Fruit fly (Drosophila melanogaster): ENCODE measurements around the gene Vha16-3.

Gene Vha16-3

dm6 chr3L:11472991-11473390 is at the start of gene Vha16-3:
Vha16-3 (plus strand) TSS chr3L:11473291.
- TF ChIP-seq usp (GFP tag; optimal IDR thresholded peaks at IDR 0.05), result no peak
- TF ChIP-seq EcR (GFP tag; optimal IDR thresholded peaks at IDR 0.05), result no peak
- TF ChIP-seq psq (optimal IDR thresholded peaks at IDR 0.05), result no peak
- no peak for TF ChIP-seq pan (optimal IDR thresholded peaks at IDR 0.05)
- no peak for TF ChIP-seq CG8478 (optimal IDR thresholded peaks at IDR 0.05)
- TF ChIP-seq Dll (optimal IDR thresholded peaks at IDR 0.05), result no peak

dm6 chr3L:11424858-11425257 is 48.2 kb upstream of the Vha16-3 start, which contains the start of gene CG7560:
CG7560 (plus strand) TSS chr3L:11425158.
- TF ChIP-seq Dll (optimal IDR thresholded peaks at IDR 0.05) (no peak), EcR (GFP tag; optimal IDR thresholded peaks at IDR 0.05) (no peak), psq (optimal IDR thresholded peaks at IDR 0.05) (no peak), pan (optimal IDR thresholded peaks at IDR 0.05) (no peak), usp (GFP tag; optimal IDR thresholded peaks at IDR 0.05) (no peak), CG8478 (optimal IDR thresholded peaks at IDR 0.05) (no peak)

- TF ChIP-seq pan (optimal IDR thresholded peaks at IDR 0.05), result no peak
These were observed 44.7 kb upstream of the Vha16-3 start for dm6 chr3L:11428390-11428789.

dm6 chr3L:11429695-11430094 is 43.4 kb upstream of the Vha16-3 start:
- TF ChIP-seq Dll (optimal IDR thresholded peaks at IDR 0.05) (no peak), psq (optimal IDR thresholded peaks at IDR 0.05) (no peak), pan (optimal IDR thresholded peaks at IDR 0.05) (no peak), usp (GFP tag; optimal IDR thresholded peaks at IDR 0.05) (no peak), CG8478 (optimal IDR thresholded peaks at IDR 0.05) (no peak), EcR (GFP tag; optimal IDR thresholded peaks at IDR 0.05) (no peak)

- no peak for TF ChIP-seq usp (GFP tag; optimal IDR thresholded peaks at IDR 0.05)
- no peak for TF ChIP-seq psq (optimal IDR thresholded peaks at IDR 0.05)
- no peak for TF ChIP-seq Dll (optimal IDR thresholded peaks at IDR 0.05)
- no peak for TF ChIP-seq CG8478 (optimal IDR thresholded peaks at IDR 0.05)
- TF ChIP-seq pan (optimal IDR thresholded peaks at IDR 0.05), result no peak
- no peak for TF ChIP-seq EcR (GFP tag; optimal IDR thresholded peaks at IDR 0.05)
These were observed 41.7 kb upstream of the Vha16-3 start for dm6 chr3L:11431251-11431925.

- TF ChIP-seq usp (GFP tag; optimal IDR thresholded peaks at IDR 0.05), result no peak
- no peak for TF ChIP-seq Dll (optimal IDR thresholded peaks at IDR 0.05)
- no peak for TF ChIP-seq pan (optimal IDR thresholded peaks at IDR 0.05)
- no peak for TF ChIP-seq CG8478 (optimal IDR thresholded peaks at IDR 0.05)
These were observed 41.2 kb upstream of the Vha16-3 start for dm6 chr3L:11431926-11432323.

- TF ChIP-seq Dll (optimal IDR thresholded peaks at IDR 0.05), result no peak
- no peak for TF ChIP-seq CG8478 (optimal IDR thresholded peaks at IDR 0.05)
- TF ChIP-seq EcR (GFP tag; optimal IDR thresholded peaks at IDR 0.05), result no peak
These were observed 40.6 kb upstream of the Vha16-3 start for dm6 chr3L:11432472-11432871.

dm6 chr3L:11433151-11433550 is 39.9 kb upstream of the Vha16-3 start:
- TF ChIP-seq usp (GFP tag; optimal IDR thresholded peaks at IDR 0.05) (no peak), CG8478 (optimal IDR thresholded peaks at IDR 0.05) (no peak), Dll (optimal IDR thresholded peaks at IDR 0.05) (no peak), pan (optimal IDR thresholded peaks at IDR 0.05) (no peak), EcR (GFP tag; optimal IDR thresholded peaks at IDR 0.05) (no peak), psq (optimal IDR thresholded peaks at IDR 0.05) (no peak)

- TF ChIP-seq Dll (optimal IDR thresholded peaks at IDR 0.05), result no peak
- no peak for TF ChIP-seq pan (optimal IDR thresholded peaks at IDR 0.05)
- no peak for TF ChIP-seq usp (GFP tag; optimal IDR thresholded peaks at IDR 0.05)
- no peak for TF ChIP-seq EcR (GFP tag; optimal IDR thresholded peaks at IDR 0.05)
- no peak for TF ChIP-seq psq (optimal IDR thresholded peaks at IDR 0.05)
- TF ChIP-seq CG8478 (optimal IDR thresholded peaks at IDR 0.05), result no peak
These were observed 39.0 kb upstream of the Vha16-3 start for dm6 chr3L:11434112-11434511.

dm6 chr3L:11435376-11435775 is 37.7 kb upstream of the Vha16-3 start, which contains the start of gene CG6149:
CG6149 (minus strand) TSS chr3L:11435476.
- TF ChIP-seq pan (optimal IDR thresholded peaks at IDR 0.05) (no peak), EcR (GFP tag; optimal IDR thresholded peaks at IDR 0.05) (no peak), psq (optimal IDR thresholded peaks at IDR 0.05) (no peak), CG8478 (optimal IDR thresholded peaks at IDR 0.05) (no peak), usp (GFP tag; optimal IDR thresholded peaks at IDR 0.05) (no peak), Dll (optimal IDR thresholded peaks at IDR 0.05) (no peak)

- TF ChIP-seq CG8478 (optimal IDR thresholded peaks at IDR 0.05), result no peak
- no peak for TF ChIP-seq pan (optimal IDR thresholded peaks at IDR 0.05)
- no peak for TF ChIP-seq Dll (optimal IDR thresholded peaks at IDR 0.05)
- TF ChIP-seq usp (GFP tag; optimal IDR thresholded peaks at IDR 0.05), result no peak
- no peak for TF ChIP-seq psq (optimal IDR thresholded peaks at IDR 0.05)
- no peak for TF ChIP-seq EcR (GFP tag; optimal IDR thresholded peaks at IDR 0.05)
These were observed 33.5 kb upstream of the Vha16-3 start for dm6 chr3L:11439570-11439969.

- TF ChIP-seq psq (optimal IDR thresholded peaks at IDR 0.05), result no peak
- no peak for TF ChIP-seq Dll (optimal IDR thresholded peaks at IDR 0.05)
- no peak for TF ChIP-seq pan (optimal IDR thresholded peaks at IDR 0.05)
- TF ChIP-seq EcR (GFP tag; optimal IDR thresholded peaks at IDR 0.05), result no peak
- TF ChIP-seq CG8478 (optimal IDR thresholded peaks at IDR 0.05), result no peak
- no peak for TF ChIP-seq usp (GFP tag; optimal IDR thresholded peaks at IDR 0.05)
These were observed 32.8 kb upstream of the Vha16-3 start for dm6 chr3L:11440258-11440657.

- TF ChIP-seq Dll (optimal IDR thresholded peaks at IDR 0.05) (no peak), CG8478 (optimal IDR thresholded peaks at IDR 0.05) (no peak), psq (optimal IDR thresholded peaks at IDR 0.05) (no peak), usp (GFP tag; optimal IDR thresholded peaks at IDR 0.05) (no peak), pan (optimal IDR thresholded peaks at IDR 0.05) (no peak), EcR (GFP tag; optimal IDR thresholded peaks at IDR 0.05) (no peak)
These were observed 32.3 kb upstream of the Vha16-3 start for dm6 chr3L:11440769-11441168.
